Fruit fly (Drosophila melanogaster) whole organism, embryonic: Measurements from ENCODE around the gene CG16734.

Source experiments
- CG10274 ChIP-seq: fragments of 200-800 bp; sonication (Bioruptor generic); optimal IDR thresholded peaks from 3 replicates; lab custom pipeline; 2017; ENCODE audit warnings: missing biosample characterization, mild to moderate bottlenecking, missing genetic modification characterization
- CG10565 ChIP-seq: fragments of 200-800 bp; sonication (Bioruptor generic); optimal IDR thresholded peaks from 3 replicates; lab custom pipeline; 2016; ENCODE audit warnings: missing biosample characterization, mild to moderate bottlenecking, missing genetic modification characterization
- CG11398 ChIP-seq: fragments of 200-800 bp; sonication (Bioruptor generic); optimal IDR thresholded peaks from 2 replicates; lab custom pipeline; 2016; ENCODE audit warnings: missing biosample characterization, missing genetic modification characterization
- CG12744 ChIP-seq: fragments of 200-800 bp; sonication (Bioruptor generic); optimal IDR thresholded peaks from 2 replicates; lab custom pipeline; 2016; ENCODE audit warnings: missing biosample characterization, missing genetic modification characterization
- CG12942 ChIP-seq: fragments of 200-800 bp; sonication (Bioruptor generic); optimal IDR thresholded peaks from 3 replicates; lab custom pipeline; 2016; ENCODE audit warnings: missing biosample characterization, missing genetic modification characterization
- CG13624 ChIP-seq: fragments of 200-800 bp; sonication (Bioruptor generic); optimal IDR thresholded peaks from 2 replicates; lab custom pipeline; 2016; ENCODE audit warnings: missing biosample characterization, missing genetic modification characterization
- CG13775 ChIP-seq: fragments of 200-800 bp; sonication (Bioruptor generic); optimal IDR thresholded peaks from 3 replicates; lab custom pipeline; 2017; ENCODE audit warnings: missing biosample characterization, mild to moderate bottlenecking, missing genetic modification characterization
- CG1647 ChIP-seq: fragments of 200-800 bp; sonication (Bioruptor generic); optimal IDR thresholded peaks from 3 replicates; lab custom pipeline; 2016; ENCODE audit warnings: missing biosample characterization, missing genetic modification characterization
- CG16815 ChIP-seq: fragments of 200-800 bp; sonication (Bioruptor generic); optimal IDR thresholded peaks from 3 replicates; lab custom pipeline; 2017; ENCODE audit warnings: missing biosample characterization, mild to moderate bottlenecking, missing genetic modification characterization
- CG17328 ChIP-seq: fragments of 200-800 bp; sonication (Bioruptor generic); IDR thresholded peaks from 2 replicates; pipeline ENCODE4 v1.3.6; 2022; ENCODE audit warnings: missing biosample characterization, missing genetic modification characterization
- CG17359 ChIP-seq: fragments of 200-800 bp; sonication (Bioruptor generic); optimal IDR thresholded peaks from 3 replicates; lab custom pipeline; 2018; ENCODE audit warnings: missing biosample characterization, mild to moderate bottlenecking, missing genetic modification characterization, moderate library complexity
- CG1792 ChIP-seq: fragments of 200-800 bp; sonication (Bioruptor generic); optimal IDR thresholded peaks from 2 replicates; lab custom pipeline; 2016; ENCODE audit warnings: missing biosample characterization, missing genetic modification characterization
- CG18011 ChIP-seq: fragments of 200-800 bp; sonication (Bioruptor generic); optimal IDR thresholded peaks from 2 replicates; lab custom pipeline; 2017; ENCODE audit warnings: missing biosample characterization, missing genetic modification characterization, mild to moderate bottlenecking, moderate library complexity, missing genotype
- CG2712 ChIP-seq: fragments of 200-800 bp; optimal IDR thresholded peaks from 3 replicates; lab custom pipeline; 2019; ENCODE audit warnings: missing biosample characterization, mild to moderate bottlenecking, missing genetic modification characterization, moderate library complexity
- CG30020 ChIP-seq: fragments of 200-800 bp; optimal IDR thresholded peaks from 2 replicates; lab custom pipeline; 2019; ENCODE audit warnings: missing biosample characterization, mild to moderate bottlenecking, missing genetic modification characterization, moderate library complexity
- CG3163 ChIP-seq: fragments of 200-800 bp; sonication (Bioruptor generic); optimal IDR thresholded peaks from 3 replicates; lab custom pipeline; 2016; ENCODE audit warnings: missing biosample characterization, missing genetic modification characterization
- CG34422 ChIP-seq: fragments of 200-800 bp; sonication (Bioruptor generic); IDR thresholded peaks from 3 replicates; pipeline ENCODE4 v1.3.6; 2022; ENCODE audit warnings: missing biosample characterization, missing genetic modification characterization
- CG4282 ChIP-seq: fragments of 200-800 bp; sonication (Bioruptor generic); optimal IDR thresholded peaks from 2 replicates; lab custom pipeline; 2016; ENCODE audit warnings: missing biosample characterization, missing genetic modification characterization
- CG4854 ChIP-seq: fragments of 200-800 bp; sonication (Bioruptor generic); optimal IDR thresholded peaks from 2 replicates; lab custom pipeline; 2016; ENCODE audit warnings: missing biosample characterization, missing genetic modification characterization, inconsistent platforms
- CG6765 ChIP-seq: fragments of 200-800 bp; sonication (Bioruptor generic); optimal IDR thresholded peaks from 3 replicates; lab custom pipeline; 2017; ENCODE audit warnings: missing biosample characterization, mild to moderate bottlenecking, missing genetic modification characterization
- CG6854 ChIP-seq: fragments of 200-800 bp; sonication (Bioruptor generic); optimal IDR thresholded peaks from 3 replicates; lab custom pipeline; 2017; ENCODE audit warnings: missing biosample characterization, mild to moderate bottlenecking, missing genetic modification characterization
- CG7357 ChIP-seq: fragments of 200-800 bp; sonication (Bioruptor generic); IDR thresholded peaks from 3 replicates; pipeline ENCODE4 v1.3.6; 2022; ENCODE audit warnings: missing biosample characterization, missing genetic modification characterization
- CG9437 ChIP-seq: fragments of 200-800 bp; sonication (Bioruptor generic); optimal IDR thresholded peaks from 2 replicates; lab custom pipeline; 2018; ENCODE audit warnings: missing biosample characterization, mild to moderate bottlenecking, missing genetic modification characterization
- CG9817 ChIP-seq: fragments of 200-800 bp; sonication (Bioruptor generic); optimal IDR thresholded peaks from 2 replicates; lab custom pipeline; 2018; ENCODE audit warnings: missing biosample characterization, mild to moderate bottlenecking, missing genetic modification characterization, moderate library complexity
- Dad ChIP-seq: fragments of 200-800 bp; sonication (Bioruptor generic); optimal IDR thresholded peaks from 3 replicates; lab custom pipeline; 2016; ENCODE audit warnings: missing biosample characterization, missing genetic modification characterization
- ERR ChIP-seq: fragments of 200-800 bp; sonication (Bioruptor generic); optimal IDR thresholded peaks from 2 replicates; lab custom pipeline; 2016; ENCODE audit warnings: missing biosample characterization, missing genetic modification characterization
- HHEX ChIP-seq: fragments of 200-800 bp; sonication (Bioruptor generic); optimal IDR thresholded peaks from 3 replicates; lab custom pipeline; 2017; ENCODE audit warnings: missing biosample characterization, mild to moderate bottlenecking, missing genetic modification characterization, missing genetic modification reagents
- HLH54F ChIP-seq: fragments of 200-800 bp; sonication (Bioruptor generic); optimal IDR thresholded peaks from 3 replicates; lab custom pipeline; 2016; ENCODE audit warnings: missing biosample characterization, missing genetic modification characterization
- Hand ChIP-seq: fragments of 200-800 bp; sonication (Bioruptor generic); optimal IDR thresholded peaks from 2 replicates; lab custom pipeline; 2017; ENCODE audit warnings: mild to moderate bottlenecking, missing biosample characterization, missing genetic modification reagents, missing genetic modification characterization
- Hey ChIP-seq: fragments of 200-800 bp; sonication (Bioruptor generic); optimal IDR thresholded peaks from 3 replicates; lab custom pipeline; 2018; ENCODE audit warnings: missing biosample characterization, mild to moderate bottlenecking, missing genetic modification characterization
- NC2β ChIP-seq: fragments of 200-800 bp; sonication (Bioruptor generic); optimal IDR thresholded peaks from 2 replicates; lab custom pipeline; 2016; ENCODE audit warnings: missing biosample characterization, missing genetic modification characterization
- NFAT ChIP-seq: fragments of 200-800 bp; sonication (Bioruptor generic); IDR thresholded peaks from 2 replicates; pipeline ENCODE4 v1.3.6; 2022; ENCODE audit warnings: missing biosample characterization, missing genetic modification characterization
- Nf-YB ChIP-seq: fragments of 200-800 bp; sonication (Bioruptor generic); optimal IDR thresholded peaks from 3 replicates; lab custom pipeline; 2019; ENCODE audit warnings: missing biosample characterization, mild to moderate bottlenecking, missing genetic modification characterization, moderate library complexity
- Side ChIP-seq: fragments of 200-800 bp; sonication (Bioruptor generic); optimal IDR thresholded peaks from 2 replicates; lab custom pipeline; 2016; ENCODE audit warnings: missing biosample characterization, missing genetic modification characterization
- Spps ChIP-seq: fragments of 200-800 bp; sonication (Bioruptor generic); optimal IDR thresholded peaks from 2 replicates; lab custom pipeline; 2018; ENCODE audit warnings: missing biosample characterization, mild to moderate bottlenecking, missing genetic modification characterization
- Sry-δ ChIP-seq: fragments of 200-800 bp; sonication (Bioruptor generic); optimal IDR thresholded peaks from 2 replicates; lab custom pipeline; 2016; ENCODE audit warnings: missing biosample characterization, missing genetic modification characterization
- Vsx1 ChIP-seq: fragments of 200-800 bp; sonication (Bioruptor generic); optimal IDR thresholded peaks from 2 replicates; lab custom pipeline; 2017; ENCODE audit warnings: missing biosample characterization, mild to moderate bottlenecking, missing genetic modification characterization, missing genetic modification reagents
- amos ChIP-seq: fragments of 200-800 bp; sonication (Bioruptor generic); IDR thresholded peaks from 2 replicates; pipeline ENCODE4 v1.3.6; 2022; ENCODE audit warnings: missing biosample characterization, missing genetic modification characterization; ENCODE audit not compliant: partially characterized antibody
- az2 ChIP-seq: fragments of 200-800 bp; sonication (Bioruptor generic); optimal IDR thresholded peaks from 3 replicates; lab custom pipeline; 2016; ENCODE audit warnings: missing biosample characterization, missing genetic modification characterization
- croc ChIP-seq: fragments of 200-800 bp; sonication (Bioruptor generic); conservative IDR thresholded peaks from 3 replicates; pipeline ENCODE4 v1.3.6; 2022; ENCODE audit warnings: missing biosample characterization, missing genetic modification characterization
- ems ChIP-seq: fragments of 200-800 bp; sonication (Bioruptor generic); optimal IDR thresholded peaks from 3 replicates; lab custom pipeline; 2016; ENCODE audit warnings: missing biosample characterization, missing genetic modification characterization
- eyg ChIP-seq: fragments of 200-800 bp; sonication (Bioruptor generic); optimal IDR thresholded peaks from 3 replicates; lab custom pipeline; 2016; ENCODE audit warnings: missing biosample characterization, missing genetic modification characterization
- fd3F ChIP-seq: fragments of 200-800 bp; sonication (Bioruptor generic); optimal IDR thresholded peaks from 2 replicates; lab custom pipeline; 2018; ENCODE audit warnings: missing biosample characterization, mild to moderate bottlenecking, missing genetic modification characterization, moderate library complexity
- gce ChIP-seq: fragments of 200-800 bp; sonication (Bioruptor generic); IDR thresholded peaks from 3 replicates; pipeline ENCODE4 v1.3.6; 2022; ENCODE audit warnings: missing biosample characterization, missing genetic modification characterization
- her ChIP-seq: fragments of 200-800 bp; sonication (Bioruptor generic); optimal IDR thresholded peaks from 2 replicates; lab custom pipeline; 2016; ENCODE audit warnings: missing biosample characterization, missing genetic modification characterization
- phol ChIP-seq: fragments of 200-800 bp; sonication (Bioruptor generic); optimal IDR thresholded peaks from 3 replicates; lab custom pipeline; 2018; ENCODE audit warnings: missing biosample characterization, mild to moderate bottlenecking, missing genetic modification characterization, moderate library complexity
- pnt ChIP-seq: fragments of 200-800 bp; sonication (Bioruptor generic); optimal IDR thresholded peaks from 3 replicates; lab custom pipeline; 2016; ENCODE audit warnings: missing biosample characterization, missing genetic modification characterization
- prd ChIP-seq, 3 experiments: fragments of >200 bp in 2 of 3; fragments of 200-800 bp in 1 of 3; sonication (Bioruptor generic) in 1 of 3; optimal IDR thresholded peaks in 2 of 3; IDR thresholded peaks in 1 of 3; 2 replicates in 2 of 3; 3 replicates in 1 of 3; pipeline versions ENCODE4 v1.3.6 to Lab custom; 2017 to 2022; ENCODE audit warnings: missing biosample characterization in 1 of 3, missing genetic modification characterization in 1 of 3
- so ChIP-seq: fragments of 200-800 bp; sonication (Bioruptor generic); IDR thresholded peaks from 3 replicates; pipeline ENCODE4 v1.3.6; 2022; ENCODE audit warnings: missing biosample characterization, missing genetic modification characterization
- usp ChIP-seq: fragments of >200 bp; optimal IDR thresholded peaks from 2 replicates; lab custom pipeline; 2017; ENCODE audit warnings: missing biosample characterization, missing genetic modification characterization
- zfh1 ChIP-seq: fragments of 200-800 bp; sonication (Bioruptor generic); IDR thresholded peaks from 3 replicates; pipeline ENCODE4 v1.3.6; 2022; ENCODE audit warnings: missing biosample characterization, missing genetic modification characterization

CG16734 gene

dm6 chr3R:9224807-9225206 lies 30.0 kb upstream of the CG16734 start (continued):
- TF ChIP-seq amos (GFP tag; lab: Robert Waterston, UW) (no peak), CG17359 (peak; percentile 88), HHEX (GFP tag; lab: Kevin White, UChicago) (peak; percentile 52), CG13775 (peak; percentile 32), eyg (no peak), CG3163 (GFP tag; lab: Kevin White, UChicago) (peak; percentile 19), CG10274 (GFP tag; lab: Kevin White, UChicago) (no peak), CG1792 (GFP tag; lab: Kevin White, UChicago) (peak; percentile 26), CG6854 (GFP tag; lab: Kevin White, UChicago) (no peak), Sry-δ (GFP tag; lab: Kevin White, UChicago) (peak; percentile 26), so (GFP tag; lab: Robert Waterston, UW) (peak; percentile 81; the same call in 1 of the 3 replicates), NC2β (GFP tag; lab: Kevin White, UChicago) (no peak), NFAT (no peak), phol (peak; percentile 69), CG9437 (GFP tag; lab: Kevin White, UChicago) (peak; percentile 54), usp (GFP tag; lab: Kevin White, UChicago) (no peak), Vsx1 (peak; percentile 16), CG12942 (GFP tag; lab: Kevin White, UChicago) (peak; percentile 57), CG9817 (tag; lab: Kevin White, UChicago) (peak; percentile 42), fd3F (GFP tag; lab: Kevin White, UChicago) (peak; percentile 39), CG10565 (no peak), CG17328 (GFP tag; lab: Robert Waterston, UW) (peak; percentile 77), CG30020 (tag; lab: Kevin White, UChicago) (peak; percentile 36), CG4282 (GFP tag; lab: Kevin White, UChicago) (no peak), CG11398 (GFP tag; lab: Kevin White, UChicago) (peak; percentile 9), Hand (GFP tag; lab: Kevin White, UChicago) (no peak), CG7357 (GFP tag; lab: Robert Waterston, UW) (peak; percentile 71), ems (GFP tag; lab: Kevin White, UChicago) (peak; percentile 16), CG18011 (GFP tag; lab: Kevin White, UChicago) (no peak), CG13624 (GFP tag; lab: Kevin White, UChicago) (peak; percentile 46), Nf-YB (peak; percentile 46), CG12744 (peak; percentile 12), CG16815 (no peak), az2 (GFP tag; lab: Kevin White, UChicago) (peak; percentile 51), Hey (tag; lab: Kevin White, UChicago) (no peak), CG2712 (tag; lab: Kevin White, UChicago) (peak; percentile 86), pnt (peak; percentile 56), CG34422 (GFP tag; lab: Robert Waterston, UW) (peak; percentile 61; the same call in 2 of the 3 replicates), CG4854 (GFP tag; lab: Kevin White, UChicago) (no peak), Spps (tag; lab: Kevin White, UChicago) (peak; percentile 28), gce (GFP tag; lab: Robert Waterston, UW) (no peak), CG6765 (GFP tag; lab: Kevin White, UChicago) (peak; percentile 4), croc (GFP tag; lab: Robert Waterston, UW) (peak; percentile 50; the same call in 2 of the 3 replicates), zfh1 (GFP tag; lab: Robert Waterston, UW) (peak; percentile 73; the same call in 2 of the 3 replicates), HLH54F (GFP tag; lab: Kevin White, UChicago) (peak; percentile 9), Side (GFP tag; lab: Kevin White, UChicago) (peak; percentile 45), ERR (GFP tag; lab: Kevin White, UChicago) (no peak), her (GFP tag; lab: Kevin White, UChicago) (peak; percentile 10), Dad (GFP tag; lab: Kevin White, UChicago) (no peak), prd (optimal IDR thresholded peaks at IDR 0.05; lab: Kevin White, UChicago) (no peak), prd (GFP tag; IDR thresholded peaks at IDR 0.05; lab: Robert Waterston, UW) (peak; percentile 83), CG1647 (GFP tag; lab: Kevin White, UChicago) (no peak)
